Worm (Caenorhabditis elegans) whole organism, L3 larva: ENCODE results near the gene chil-8.

Source experiments
- R02D3.7 ChIP-seq: fragments of 150-350 bp; optimal IDR thresholded peaks from 2 replicates; lab custom pipeline; 2014; ENCODE audit warnings: missing biosample characterization, missing genetic modification characterization
- ama-1 ChIP-seq: fragments of 150-350 bp; optimal IDR thresholded peaks from 2 replicates; lab custom pipeline; 2018
- fos-1 ChIP-seq: fragments of 150-350 bp; optimal IDR thresholded peaks from 2 replicates; lab custom pipeline; 2014; ENCODE audit warnings: missing biosample characterization, missing genetic modification characterization
- lin-39 ChIP-seq: fragments of 150-350 bp; optimal IDR thresholded peaks from 2 replicates; lab custom pipeline; 2018; ENCODE audit warnings: missing biosample characterization, missing genetic modification reagents, missing genetic modification characterization
- mdl-1 ChIP-seq: fragments of 150-350 bp; optimal IDR thresholded peaks from 2 replicates; lab custom pipeline; 2014; ENCODE audit warnings: missing biosample characterization, missing genetic modification characterization
- nhr-237 ChIP-seq: fragments of 150-350 bp; optimal IDR thresholded peaks from 2 replicates; lab custom pipeline; 2014; ENCODE audit warnings: missing biosample characterization, missing genetic modification characterization
- nhr-76 ChIP-seq: fragments of 150-350 bp; sonication (generic microtip); optimal IDR thresholded peaks from 5 replicates; lab custom pipeline; 2014; ENCODE audit warnings: missing biosample characterization, missing genetic modification characterization
- pha-4 ChIP-seq: fragments of 150-350 bp; optimal IDR thresholded peaks from 2 replicates; lab custom pipeline; 2014; ENCODE audit warnings: missing biosample characterization, missing genetic modification reagents, missing genetic modification characterization
- unc-62 ChIP-seq: fragments of 150-350 bp; sonication (generic microtip); optimal IDR thresholded peaks from 4 replicates; lab custom pipeline; 2014; ENCODE audit warnings: missing biosample characterization, missing genetic modification reagents, missing genetic modification characterization

ce11 chrII:9920468-9920867, 47.6 kb upstream of the chil-8 start, which contains the start of gene pho-10:
- no peak for TF ChIP-seq unc-62
- TF ChIP-seq nhr-237 (tag; lab: Kevin White, UChicago), result no peak
- TF ChIP-seq nhr-76, result no peak
- TF ChIP-seq pha-4 (tag; lab: Kevin White, UChicago), result no peak
- TF ChIP-seq fos-1 (tag; lab: Kevin White, UChicago), result no peak
- no peak for TF ChIP-seq mdl-1 (tag; lab: Kevin White, UChicago)
- TF ChIP-seq ama-1, result no peak
- no peak for TF ChIP-seq R02D3.7 (tag; lab: Kevin White, UChicago)
- no peak for TF ChIP-seq lin-39
